Fruit fly (Drosophila melanogaster): ENCODE measurements around the gene Sidpn.

- TF ChIP-seq CG8478 (optimal IDR thresholded peaks at IDR 0.05): no peak
- TF ChIP-seq usp (GFP tag; optimal IDR thresholded peaks at IDR 0.05): no peak
- TF ChIP-seq Dll (optimal IDR thresholded peaks at IDR 0.05): no peak
- TF ChIP-seq psq (optimal IDR thresholded peaks at IDR 0.05): no peak
- no peak for TF ChIP-seq pan (optimal IDR thresholded peaks at IDR 0.05)
Observed at dm6 chr2L:19021278-19022220, 6.0 kb upstream of the Sidpn start.

Measured in whole organism.